Fruit fly (Drosophila melanogaster) Kc167 (cell line): Measurements from ENCODE around the gene GATAd.

ENCODE experiments used
- Myc ChIP-seq: fragments of >200 bp; optimal IDR thresholded peaks from 2 replicates; lab custom pipeline; 2017; ENCODE audit warnings: missing external identifiers
- Sin3A ChIP-seq: fragments of >200 bp; optimal IDR thresholded peaks from 2 replicates; lab custom pipeline; 2018; ENCODE audit warnings: missing external identifiers
- h ChIP-seq: fragments of >200 bp; optimal IDR thresholded peaks from 3 replicates; lab custom pipeline; 2018; ENCODE audit warnings: missing external identifiers
- insv ChIP-seq: fragments of >200 bp; optimal IDR thresholded peaks from 3 replicates; lab custom pipeline; 2018; ENCODE audit warnings: missing external identifiers
- psq ChIP-seq: fragments of >200 bp; optimal IDR thresholded peaks from 2 replicates; lab custom pipeline; 2017; ENCODE audit warnings: missing external identifiers
- ttk ChIP-seq: sonication (Bioruptor generic); optimal IDR thresholded peaks from 2 replicates; lab custom pipeline; 2017; ENCODE audit warnings: missing external identifiers

GATAd gene

dm6 chr2L:10362408-10363067 is 29.0 kb downstream of the GATAd start, which contains the start of the genes Cand1 and pim:
Gene Cand1, minus strand, starts transcription at chr2L:10362707.
Gene pim, plus strand, starts transcription at chr2L:10362989.
- TF ChIP-seq psq (lab: Kevin White, UChicago) (no peak), Sin3A (lab: Kevin White, UChicago) (no peak), Myc (no peak), ttk (no peak), insv (lab: Kevin White, UChicago) (no peak), h (lab: Kevin White, UChicago) (no peak)

DNA sequence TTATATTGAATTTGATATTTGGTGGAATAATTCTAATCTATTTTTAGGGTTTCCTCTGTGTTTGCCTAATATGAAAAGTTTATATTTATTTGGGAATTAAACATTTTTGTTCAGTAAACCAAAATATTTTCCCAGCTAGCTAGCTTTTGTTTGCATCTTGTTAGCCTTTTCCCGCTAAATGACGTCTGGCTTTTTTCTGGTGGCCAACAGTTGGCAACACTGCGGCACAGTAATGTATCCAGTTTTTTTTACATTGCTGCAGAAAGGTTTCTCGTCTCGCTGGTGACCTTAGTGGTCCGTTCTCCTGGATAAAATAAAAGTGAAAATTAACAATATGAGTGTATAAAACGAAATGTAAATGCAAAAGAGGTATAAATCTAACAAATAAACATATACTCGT is 30.7 kb downstream of the GATAd start, which contains the start of gene lft:
lft (plus strand) TSS at position 243 of the 400 bp plus-strand sequence.
- TF ChIP-seq Myc (no peak), h (lab: Kevin White, UChicago) (no peak), insv (lab: Kevin White, UChicago) (no peak), Sin3A (lab: Kevin White, UChicago) (no peak), ttk (no peak), psq (lab: Kevin White, UChicago) (no peak)

- TF ChIP-seq psq (lab: Kevin White, UChicago) (no peak), insv (lab: Kevin White, UChicago) (no peak), ttk (no peak), Myc (no peak), h (lab: Kevin White, UChicago) (no peak), Sin3A (lab: Kevin White, UChicago) (no peak)
These were observed 33.0 kb downstream of the GATAd start, which contains the start of gene CG5056 for dm6 chr2L:10366525-10366924. Gene CG5056, plus strand, starts transcription at chr2L:10366692.

DNA sequence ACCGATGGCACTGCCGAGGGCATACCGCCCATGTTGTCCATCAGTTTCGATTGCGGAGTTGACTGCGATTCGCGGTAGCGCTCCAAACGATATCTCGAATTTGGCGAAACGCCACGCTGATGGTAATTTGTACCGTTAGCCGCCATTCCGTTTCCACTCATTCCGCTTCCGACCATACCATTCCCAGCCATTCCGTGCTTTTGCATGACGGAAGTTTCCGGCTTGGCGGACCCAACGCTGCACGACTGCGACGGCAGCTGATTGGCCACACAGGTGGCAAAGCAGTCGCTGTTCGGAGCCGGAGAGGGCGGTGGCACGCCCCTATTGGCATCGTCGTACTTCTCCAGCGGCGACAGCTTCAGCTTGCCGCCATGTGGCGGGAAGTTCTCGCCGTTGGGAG is 38.8 kb downstream of the GATAd start:
- TF ChIP-seq psq (lab: Kevin White, UChicago): no peak
- TF ChIP-seq Sin3A (lab: Kevin White, UChicago): no peak
- no peak for TF ChIP-seq ttk
- no peak for TF ChIP-seq Myc
- no peak for TF ChIP-seq h (lab: Kevin White, UChicago)
- TF ChIP-seq insv (lab: Kevin White, UChicago): no peak

DNA sequence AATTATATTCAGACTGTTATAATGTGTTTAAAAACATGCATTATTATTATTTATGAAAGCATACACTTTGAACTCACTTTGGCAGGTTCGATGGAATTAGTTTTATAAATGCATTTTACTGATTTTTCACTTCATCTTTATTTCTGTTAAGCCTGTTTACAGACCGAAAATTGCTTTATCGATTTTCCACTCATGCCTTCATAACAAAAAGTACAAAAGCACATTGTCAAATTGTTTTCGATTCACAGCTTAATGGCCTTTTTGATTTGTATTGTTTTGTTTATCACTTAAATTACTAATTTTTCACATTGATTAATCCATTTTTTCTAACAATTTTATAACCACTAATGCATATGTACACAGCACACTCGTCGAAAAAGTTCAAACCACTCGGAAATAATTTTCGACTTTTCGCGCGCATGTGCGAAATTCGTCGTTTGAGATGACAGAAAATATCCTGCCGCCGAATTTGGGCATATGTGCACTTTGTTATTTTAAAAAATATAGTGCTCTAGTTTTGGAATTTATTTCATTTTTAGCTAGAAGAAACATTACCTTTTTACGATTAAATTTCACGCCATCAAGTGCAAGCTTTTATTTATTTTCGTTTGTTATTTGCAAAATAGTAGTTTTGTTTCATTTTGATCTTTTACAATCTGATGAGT is 40.2 kb downstream of the GATAd start, which contains the start of gene rho-5:
rho-5 (minus strand) TSS at position 296 of the 665 bp plus-strand sequence.
- TF ChIP-seq ttk (no peak), insv (lab: Kevin White, UChicago) (no peak), Myc (no peak), Sin3A (lab: Kevin White, UChicago) (no peak), psq (lab: Kevin White, UChicago) (no peak), h (lab: Kevin White, UChicago) (no peak)

DNA sequence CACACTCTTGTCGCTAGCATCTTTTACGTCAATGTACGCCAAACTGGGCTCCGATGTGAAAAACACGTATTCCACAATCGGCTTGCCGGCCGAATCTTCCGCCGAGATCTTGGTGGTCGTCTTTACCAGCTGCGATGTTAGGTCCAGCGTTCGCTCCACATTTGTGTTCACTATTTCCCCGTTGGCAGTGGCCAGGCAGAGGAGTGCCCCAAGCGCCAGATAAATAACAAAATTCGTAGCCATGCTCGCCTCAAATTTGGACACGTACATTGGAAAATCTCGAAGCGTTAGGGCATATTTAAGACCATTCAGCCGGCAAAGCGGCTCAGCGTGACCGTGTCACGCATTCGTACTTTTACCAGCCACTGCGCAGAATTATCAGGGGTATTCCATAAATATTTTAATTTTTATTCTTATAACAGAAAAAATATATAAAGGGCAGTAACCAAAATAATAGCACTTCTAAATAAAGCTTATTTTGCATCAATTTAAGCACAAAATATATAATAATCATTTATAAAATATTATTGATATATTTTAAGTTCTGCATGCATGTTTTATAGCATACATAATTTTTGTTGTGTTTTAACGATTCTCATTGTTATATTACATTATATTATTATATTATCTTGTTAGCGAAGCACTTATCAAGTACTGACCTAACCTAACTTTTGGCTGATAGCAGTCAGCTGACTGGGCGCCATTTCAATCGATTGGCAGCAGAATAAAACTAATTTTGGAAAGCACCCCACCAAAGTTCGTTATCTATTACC is 42.1 kb downstream of the GATAd start, which contains the start of the genes CG33303 and dpr19:
CG33303 (minus strand) TSS at position 294 of the 773 bp plus-strand sequence.
dpr19 (plus strand) TSS at position 705 of the 773 bp plus-strand sequence.
- TF ChIP-seq Sin3A (lab: Kevin White, UChicago) (no peak), psq (lab: Kevin White, UChicago) (no peak), h (lab: Kevin White, UChicago) (no peak), Myc (no peak), insv (lab: Kevin White, UChicago) (no peak), ttk (no peak)

dm6 chr2L:10376276-10376675 is 42.7 kb downstream of the GATAd start:
- TF ChIP-seq psq (lab: Kevin White, UChicago): no peak
- TF ChIP-seq h (lab: Kevin White, UChicago): no peak
- TF ChIP-seq insv (lab: Kevin White, UChicago): no peak
- TF ChIP-seq Sin3A (lab: Kevin White, UChicago): no peak

- TF ChIP-seq h (lab: Kevin White, UChicago): no peak
- TF ChIP-seq Myc: no peak
- TF ChIP-seq Sin3A (lab: Kevin White, UChicago): no peak
- no peak for TF ChIP-seq insv (lab: Kevin White, UChicago)
- TF ChIP-seq ttk: no peak
- no peak for TF ChIP-seq psq (lab: Kevin White, UChicago)
These were observed 45.1 kb downstream of the GATAd start for dm6 chr2L:10378631-10379030.

dm6 chr2L:10379865-10380264 is 46.3 kb downstream of the GATAd start, which contains the start of gene gny:
Gene gny, plus strand, starts transcription at chr2L:10380103.
- no peak for TF ChIP-seq insv (lab: Kevin White, UChicago)
- no peak for TF ChIP-seq psq (lab: Kevin White, UChicago)
- no peak for TF ChIP-seq Sin3A (lab: Kevin White, UChicago)
- no peak for TF ChIP-seq h (lab: Kevin White, UChicago)
- no peak for TF ChIP-seq ttk
- TF ChIP-seq Myc: no peak

- TF ChIP-seq h (lab: Kevin White, UChicago) (no peak), Myc (no peak), ttk (no peak), psq (lab: Kevin White, UChicago) (no peak), Sin3A (lab: Kevin White, UChicago) (no peak), insv (lab: Kevin White, UChicago) (no peak)
These were observed 48.4 kb downstream of the GATAd start, which contains the start of gene CG5096 for dm6 chr2L:10381890-10382450. Gene CG5096, plus strand, starts transcription at chr2L:10382263.
